Fruit fly (Drosophila melanogaster): Measurements from ENCODE around the gene daed.

DNA sequence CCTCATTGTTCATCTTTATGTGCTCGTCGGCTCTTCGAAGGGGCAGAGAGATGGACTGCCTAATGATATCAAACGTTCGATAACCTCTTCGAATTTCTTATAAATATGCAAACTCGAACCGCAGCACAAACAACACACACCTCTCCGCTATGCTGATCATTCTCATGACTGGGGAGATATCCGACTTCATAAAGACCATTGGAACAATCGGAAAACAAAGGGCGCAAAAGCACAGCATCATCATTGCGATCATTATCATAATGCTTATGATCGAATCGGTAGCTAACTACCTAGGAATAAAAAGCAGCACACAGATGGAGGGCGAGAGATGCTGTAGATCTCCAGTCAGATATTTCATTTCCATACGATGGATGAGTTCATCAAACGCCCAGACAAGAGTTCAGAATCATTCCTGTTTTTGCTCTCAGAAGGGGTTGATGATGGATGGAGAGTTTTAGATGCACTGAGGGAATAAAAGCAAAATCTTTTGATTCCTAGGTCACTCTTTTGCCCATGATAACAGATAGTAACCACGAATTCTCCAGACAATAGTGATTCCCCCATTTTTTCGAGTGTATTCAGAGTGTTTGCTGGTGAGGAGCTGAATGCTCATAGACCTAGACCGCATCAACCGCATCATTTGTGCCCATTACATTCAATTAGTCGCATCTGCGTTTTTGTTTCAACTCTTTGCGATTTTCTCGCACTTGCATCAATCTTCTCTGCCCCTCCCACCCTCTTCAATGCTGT lies 49.0 kb downstream of the daed start:
- TF ChIP-seq CG7101 (tag; optimal IDR thresholded peaks at IDR 0.05) (no peak), kay (GFP tag; ENCODE audit: borderline replicate concordance) (no peak), tj (GFP tag; optimal IDR thresholded peaks at IDR 0.05) (no peak), bab1 (GFP tag; optimal IDR thresholded peaks at IDR 0.05) (no peak), CG7045 (GFP tag; optimal IDR thresholded peaks at IDR 0.05) (no peak), Mnt (GFP tag; optimal IDR thresholded peaks at IDR 0.05) (no peak)

All from whole organism, adult.